In the genomic region with DNA sequence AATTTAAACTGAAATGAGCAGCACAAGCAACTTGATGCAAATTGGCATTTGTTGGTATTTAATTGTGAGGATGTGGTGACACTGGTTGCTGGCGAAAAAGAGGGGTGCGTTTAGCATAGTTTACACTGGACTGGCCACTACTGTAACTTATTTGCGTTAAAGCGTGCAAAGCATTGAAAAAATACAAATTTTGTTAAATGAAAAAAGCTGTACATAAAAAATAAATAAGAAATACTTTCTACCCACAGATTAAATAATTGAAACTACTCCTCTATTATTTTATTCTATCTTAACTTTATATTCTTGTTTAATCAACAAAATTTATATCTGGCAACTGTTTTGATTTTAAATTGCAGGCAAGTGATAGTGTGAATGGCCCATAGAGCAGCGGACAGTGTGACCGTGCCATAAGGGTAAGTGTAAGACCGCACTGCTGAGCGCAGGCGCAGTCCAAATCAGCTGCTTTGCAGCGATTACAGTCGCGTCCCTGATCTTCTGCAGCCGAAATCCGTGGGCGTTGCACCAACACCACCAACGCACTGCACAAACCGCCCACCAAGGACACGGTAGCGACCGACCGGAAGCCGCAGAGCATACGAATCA, we compare ENCODE assay signal across 1 fruit fly cellular context.
TF ChIP-seq lines count a peak whose summit lies in the region.

A gene (minus strand): TSS at position 51 of the 603 bp plus-strand sequence.
A gene (plus strand): TSS at position 306 of the 603 bp plus-strand sequence.

TF ChIP-seq in whole organism, embryonic, 481 proteins besides CTCF, POLR2A, EP300 and RAD21 (continued from another document and continues in another):
- TF ChIP-seq kni (GFP tag; optimal IDR thresholded peaks at IDR 0.05; lab: Kevin White, UChicago) (no peak), ara (GFP tag; IDR thresholded peaks at IDR 0.05; lab: Robert Waterston, UW) (no peak), yki (optimal IDR thresholded peaks at IDR 0.05; lab: Kevin White, UChicago) (no peak), HLH54F (GFP tag; optimal IDR thresholded peaks at IDR 0.05; lab: Kevin White, UChicago) (peak; percentile 55), Hr39 (optimal IDR thresholded peaks at IDR 0.05; lab: Kevin White, UChicago) (no peak), CG8924 (tag; optimal IDR thresholded peaks at IDR 0.05; lab: Kevin White, UChicago) (peak; percentile 76), CG6654 (GFP tag; optimal IDR thresholded peaks at IDR 0.05; lab: Kevin White, UChicago) (no peak), CG2875 (GFP tag; optimal IDR thresholded peaks at IDR 0.05; lab: Kevin White, UChicago) (no peak), CG15696 (tag; optimal IDR thresholded peaks at IDR 0.05; lab: Kevin White, UChicago) (peak; percentile 63), Optix (GFP tag; IDR thresholded peaks at IDR 0.05; lab: Robert Waterston, UW) (no peak), CG1529 (GFP tag; optimal IDR thresholded peaks at IDR 0.05; lab: Kevin White, UChicago) (no peak), her (GFP tag; optimal IDR thresholded peaks at IDR 0.05; lab: Kevin White, UChicago) (no peak), Ets65A (GFP tag; lab: Kevin White, UChicago) (peak; percentile 95), CG10147 (GFP tag; optimal IDR thresholded peaks at IDR 0.05; lab: Kevin White, UChicago) (no peak), wdn (GFP tag; IDR thresholded peaks at IDR 0.05; lab: Robert Waterston, UW) (peak; percentile 48; the same call in 1 of the 2 replicates), sens-2 (GFP tag; IDR thresholded peaks at IDR 0.05; lab: Robert Waterston, UW) (no peak), p53 (GFP tag; optimal IDR thresholded peaks at IDR 0.05; lab: Kevin White, UChicago) (peak; percentile 18), CG5953 (GFP tag; IDR thresholded peaks at IDR 0.05; lab: Robert Waterston, UW) (no peak), tx (GFP tag; optimal IDR thresholded peaks at IDR 0.05; lab: Kevin White, UChicago) (no peak), Usf (GFP tag; optimal IDR thresholded peaks at IDR 0.05; lab: Kevin White, UChicago) (peak; percentile 40), ase (GFP tag; IDR thresholded peaks at IDR 0.05; lab: Robert Waterston, UW) (no peak), CG18476 (GFP tag; optimal IDR thresholded peaks at IDR 0.05; lab: Kevin White, UChicago) (peak; percentile 55), bab2 (GFP tag; optimal IDR thresholded peaks at IDR 0.05; lab: Kevin White, UChicago) (peak; percentile 38), Atf6 (GFP tag; IDR thresholded peaks at IDR 0.05; lab: Robert Waterston, UW) (peak; percentile 32; the same call in 1 of the 2 replicates), bigmax (GFP tag; optimal IDR thresholded peaks at IDR 0.05; lab: Kevin White, UChicago) (no peak), gfzf (GFP tag; optimal IDR thresholded peaks at IDR 0.05; lab: Kevin White, UChicago) (peak; percentile 60), Dbx (GFP tag; IDR thresholded peaks at IDR 0.05; lab: Robert Waterston, UW) (peak; percentile 61; the same call in 1 of the 3 replicates), CG32772 (GFP tag; IDR thresholded peaks at IDR 0.05; lab: Robert Waterston, UW) (peak; percentile 58), gce (GFP tag; IDR thresholded peaks at IDR 0.05; lab: Robert Waterston, UW) (no peak), CG11695 (GFP tag; IDR thresholded peaks at IDR 0.05; lab: Robert Waterston, UW) (0 out of 3 replicates have a peak, but pooled peaks have one; percentile 33), CG17912 (GFP tag; optimal IDR thresholded peaks at IDR 0.05; lab: Kevin White, UChicago) (no peak), psq (GFP tag; optimal IDR thresholded peaks at IDR 0.05; lab: Kevin White, UChicago) (no peak), Drgx (GFP tag; IDR thresholded peaks at IDR 0.05; lab: Robert Waterston, UW) (no peak), Mad (GFP tag; optimal IDR thresholded peaks at IDR 0.05; lab: Kevin White, UChicago) (peak; percentile 38), esg (GFP tag; conservative IDR thresholded peaks at IDR 0.05; lab: Robert Waterston, UW) (peak; percentile 67), org-1 (GFP tag; optimal IDR thresholded peaks at IDR 0.05; lab: Kevin White, UChicago) (peak; percentile 7), CG1603 (tag; optimal IDR thresholded peaks at IDR 0.05; lab: Kevin White, UChicago) (no peak), repo (GFP tag; optimal IDR thresholded peaks at IDR 0.05; lab: Kevin White, UChicago) (no peak), CG2202 (tag; optimal IDR thresholded peaks at IDR 0.05; lab: Kevin White, UChicago) (peak; percentile 8), Antp (GFP tag; optimal IDR thresholded peaks at IDR 0.05; lab: Kevin White, UChicago) (peak; percentile 44), Rx (GFP tag; IDR thresholded peaks at IDR 0.05; lab: Robert Waterston, UW) (no peak), CG2120 (GFP tag; optimal IDR thresholded peaks at IDR 0.05; lab: Kevin White, UChicago) (peak; percentile 80), tap (tag; optimal IDR thresholded peaks at IDR 0.05; lab: Kevin White, UChicago) (no peak), CG6272 (GFP tag; IDR thresholded peaks at IDR 0.05; lab: Robert Waterston, UW) (peak; percentile 74), scrt (GFP tag; optimal IDR thresholded peaks at IDR 0.05; lab: Kevin White, UChicago) (no peak), PHDP (tag; optimal IDR thresholded peaks at IDR 0.05; lab: Kevin White, UChicago) (no peak), klu (GFP tag; IDR thresholded peaks at IDR 0.05; lab: Robert Waterston, UW) (peak; percentile 66; the same call in 1 of the 2 replicates), Pdp1 (GFP tag; optimal IDR thresholded peaks at IDR 0.05; lab: Kevin White, UChicago) (peak in 1 of 2 experiments; percentile 63), CG7372 (GFP tag; IDR thresholded peaks at IDR 0.05; lab: Robert Waterston, UW) (peak; percentile 67; the same call in 1 of the 2 replicates), lmd (GFP tag; IDR thresholded peaks at IDR 0.05; lab: Robert Waterston, UW) (peak; percentile 73), CG14050 (GFP tag; IDR thresholded peaks at IDR 0.05; lab: Robert Waterston, UW) (0 out of 3 replicates have a peak, but pooled peaks have one; percentile 36), ssp (GFP tag; IDR thresholded peaks at IDR 0.05; lab: Robert Waterston, UW) (peak; percentile 96), CG7745 (tag; optimal IDR thresholded peaks at IDR 0.05; lab: Kevin White, UChicago) (no peak), CG5245 (GFP tag; optimal IDR thresholded peaks at IDR 0.05; lab: Kevin White, UChicago) (peak; percentile 24), CG18619 (GFP tag; optimal IDR thresholded peaks at IDR 0.05; lab: Kevin White, UChicago) (peak; percentile 65), da (GFP tag; optimal IDR thresholded peaks at IDR 0.05; lab: Kevin White, UChicago) (peak; percentile 25), CG14441 (GFP tag; IDR thresholded peaks at IDR 0.05; lab: Robert Waterston, UW) (peak; percentile 67), CG10274 (GFP tag; optimal IDR thresholded peaks at IDR 0.05; lab: Kevin White, UChicago) (no peak), CG9797 (GFP tag; optimal IDR thresholded peaks at IDR 0.05; lab: Kevin White, UChicago) (peak; percentile 77), CG15011 (GFP tag; optimal IDR thresholded peaks at IDR 0.05; lab: Kevin White, UChicago) (no peak), bsh (GFP tag; optimal IDR thresholded peaks at IDR 0.05; lab: Kevin White, UChicago) (peak in 1 of 2 experiments; percentile 60), Mes4 (GFP tag; optimal IDR thresholded peaks at IDR 0.05; lab: Kevin White, UChicago) (no peak), CG12071 (GFP tag; optimal IDR thresholded peaks at IDR 0.05; lab: Kevin White, UChicago) (no peak), Asciz (GFP tag; optimal IDR thresholded peaks at IDR 0.05; lab: Kevin White, UChicago) (no peak), CG2116 (GFP tag; optimal IDR thresholded peaks at IDR 0.05; lab: Kevin White, UChicago) (peak; percentile 52), sna (GFP tag; IDR thresholded peaks at IDR 0.05; lab: Robert Waterston, UW; ENCODE audit: partially characterized antibody) (no peak), otp (GFP tag; IDR thresholded peaks at IDR 0.05; lab: Robert Waterston, UW) (no peak), stc (GFP tag; IDR thresholded peaks at IDR 0.05; lab: Robert Waterston, UW) (no peak), caup (GFP tag; optimal IDR thresholded peaks at IDR 0.05; lab: Kevin White, UChicago; ENCODE audit: severe bottlenecking) (no peak), Ets97D (GFP tag; optimal IDR thresholded peaks at IDR 0.05; lab: Kevin White, UChicago) (peak; percentile 49), Hey (tag; optimal IDR thresholded peaks at IDR 0.05; lab: Kevin White, UChicago) (no peak), CG8089 (GFP tag; optimal IDR thresholded peaks at IDR 0.05; lab: Kevin White, UChicago) (no peak), CG31365 (tag; optimal IDR thresholded peaks at IDR 0.05; lab: Kevin White, UChicago) (no peak), HLH3B (GFP tag; IDR thresholded peaks at IDR 0.05; lab: Robert Waterston, UW) (peak; percentile 55; the same call in 1 of the 2 replicates), maf-S (GFP tag; optimal IDR thresholded peaks at IDR 0.05; lab: Kevin White, UChicago) (peak; percentile 48), ap (GFP tag; IDR thresholded peaks at IDR 0.05; lab: Robert Waterston, UW) (peak; percentile 14; the same call in 1 of the 2 replicates), Fer1 (GFP tag; optimal IDR thresholded peaks at IDR 0.05; lab: Kevin White, UChicago) (no peak), Camta (GFP tag; optimal IDR thresholded peaks at IDR 0.05; lab: Kevin White, UChicago) (peak; percentile 61), zfh1 (GFP tag; IDR thresholded peaks at IDR 0.05; lab: Robert Waterston, UW) (no peak; the same call in 2 of the 3 replicates), z (GFP tag; IDR thresholded peaks at IDR 0.05; lab: Robert Waterston, UW) (no peak), CG6175 (GFP tag; IDR thresholded peaks at IDR 0.05; lab: Robert Waterston, UW) (no peak), CG13775 (GFP tag; optimal IDR thresholded peaks at IDR 0.05; lab: Kevin White, UChicago) (peak; percentile 70), fd3F (GFP tag; optimal IDR thresholded peaks at IDR 0.05; lab: Kevin White, UChicago) (peak; percentile 68), oc (tag; optimal IDR thresholded peaks at IDR 0.05; lab: Kevin White, UChicago) (no peak), shn (GFP tag; optimal IDR thresholded peaks at IDR 0.05; lab: Kevin White, UChicago) (no peak), unpg (GFP tag; optimal IDR thresholded peaks at IDR 0.05; lab: Kevin White, UChicago) (peak; percentile 71), eve (GFP tag; optimal IDR thresholded peaks at IDR 0.05; lab: Kevin White, UChicago) (no peak), ranshi (GFP tag; IDR thresholded peaks at IDR 0.05; lab: Robert Waterston, UW) (peak; percentile 46; the same call in 1 of the 2 replicates), croc (GFP tag; conservative IDR thresholded peaks at IDR 0.05; lab: Robert Waterston, UW) (peak; percentile 58; the same call in 2 of the 3 replicates), lbe (GFP tag; optimal IDR thresholded peaks at IDR 0.05; lab: Kevin White, UChicago) (no peak), row (GFP tag; IDR thresholded peaks at IDR 0.05; lab: Robert Waterston, UW) (peak; percentile 89), tna (GFP tag; IDR thresholded peaks at IDR 0.05; lab: Robert Waterston, UW; ENCODE audit: partially characterized antibody) (no peak), insv (GFP tag; optimal IDR thresholded peaks at IDR 0.05; lab: Kevin White, UChicago) (peak in 1 of 2 experiments; percentile 36), ro (GFP tag; IDR thresholded peaks at IDR 0.05; lab: Robert Waterston, UW) (no peak), knrl (GFP tag; IDR thresholded peaks at IDR 0.05; lab: Robert Waterston, UW; ENCODE audit: partially characterized antibody) (no peak), CG7987 (GFP tag; optimal IDR thresholded peaks at IDR 0.05; lab: Kevin White, UChicago) (no peak), CG33213 (GFP tag; optimal IDR thresholded peaks at IDR 0.05; lab: Kevin White, UChicago) (no peak), D19B (GFP tag; optimal IDR thresholded peaks at IDR 0.05; lab: Kevin White, UChicago) (peak; percentile 57), jumu (GFP tag; optimal IDR thresholded peaks at IDR 0.05; lab: Kevin White, UChicago) (peak; percentile 64), Scr (GFP tag; IDR thresholded peaks at IDR 0.05; lab: Robert Waterston, UW; ENCODE audit: partially characterized antibody) (no peak), CG2889 (GFP tag; IDR thresholded peaks at IDR 0.05; lab: Robert Waterston, UW) (0 out of 3 replicates have a peak, but pooled peaks have one; percentile 36), ab (GFP tag; optimal IDR thresholded peaks at IDR 0.05; lab: Kevin White, UChicago) (no peak), CG10462 (GFP tag; optimal IDR thresholded peaks at IDR 0.05; lab: Kevin White, UChicago) (peak; percentile 3), CG4730 (GFP tag; IDR thresholded peaks at IDR 0.05; lab: Robert Waterston, UW) (peak; percentile 50), CG30403 (GFP tag; optimal IDR thresholded peaks at IDR 0.05; lab: Kevin White, UChicago) (peak; percentile 83), MTF-1 (GFP tag; optimal IDR thresholded peaks at IDR 0.05; lab: Kevin White, UChicago; ENCODE audit: borderline replicate concordance) (no peak), crc (GFP tag; optimal IDR thresholded peaks at IDR 0.05; lab: Kevin White, UChicago) (peak; percentile 45), Nf-YA (GFP tag; IDR thresholded peaks at IDR 0.05; lab: Robert Waterston, UW) (no peak), BtbVII (GFP tag; optimal IDR thresholded peaks at IDR 0.05; lab: Kevin White, UChicago) (no peak), CG10959 (GFP tag; IDR thresholded peaks at IDR 0.05; lab: Robert Waterston, UW) (peak; percentile 27; the same call in 1 of the 2 replicates), Adf1 (GFP tag; IDR thresholded peaks at IDR 0.05; lab: Robert Waterston, UW) (peak; percentile 20; the same call in 1 of the 2 replicates), hbn (GFP tag; IDR thresholded peaks at IDR 0.05; lab: Robert Waterston, UW; ENCODE audit: partially characterized antibody) (no peak), CG17385 (GFP tag; optimal IDR thresholded peaks at IDR 0.05; lab: Kevin White, UChicago) (peak; percentile 51), HmgZ (tag; optimal IDR thresholded peaks at IDR 0.05; lab: Kevin White, UChicago) (peak; percentile 36), tup (GFP tag; optimal IDR thresholded peaks at IDR 0.05; lab: Kevin White, UChicago) (no peak), ac (GFP tag; optimal IDR thresholded peaks at IDR 0.05; lab: Kevin White, UChicago) (no peak), Bdp1 (GFP tag; optimal IDR thresholded peaks at IDR 0.05; lab: Kevin White, UChicago) (no peak), h (optimal IDR thresholded peaks at IDR 0.05; lab: Kevin White, UChicago) (no peak), CG4424 (GFP tag; optimal IDR thresholded peaks at IDR 0.05; lab: Kevin White, UChicago) (peak; percentile 69), grau (tag; optimal IDR thresholded peaks at IDR 0.05; lab: Kevin White, UChicago) (peak; percentile 81), vvl (GFP tag; IDR thresholded peaks at IDR 0.05; lab: Robert Waterston, UW) (peak; percentile 37; the same call in 1 of the 2 replicates), Bgb (GFP tag; IDR thresholded peaks at IDR 0.05; lab: Robert Waterston, UW; ENCODE audit: partially characterized antibody) (0 out of 2 replicates have a peak, but pooled peaks have one; percentile 7), CG8478 (optimal IDR thresholded peaks at IDR 0.05; lab: Kevin White, UChicago) (no peak)
